Fruit fly (Drosophila melanogaster): ENCODE data around the gene Gagr.
A peak's percentile ranks its signal among the peaks of the same experiment; 100 is the strongest.

Gagr gene

DNA sequence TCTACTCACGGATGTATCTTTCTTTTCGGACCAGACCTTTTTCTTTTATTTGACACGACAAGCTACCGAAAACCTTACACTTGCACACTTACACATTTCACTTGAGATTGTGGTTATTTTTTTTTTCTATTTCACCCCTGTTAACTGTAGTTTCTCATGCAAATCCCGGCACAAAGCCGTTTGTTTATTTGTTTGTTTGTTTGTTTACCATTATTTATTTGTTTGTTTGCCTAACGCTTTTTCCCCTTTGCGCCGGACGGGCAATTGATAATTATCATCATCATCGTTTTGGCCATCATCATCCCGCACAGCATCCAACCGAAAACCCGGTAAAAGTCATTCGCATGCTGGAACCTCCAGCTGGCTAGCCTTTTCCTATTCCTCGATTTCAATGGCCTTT, 36.7 kb downstream of the Gagr start (continued):
- TF ChIP-seq Sox100B (GFP tag; optimal IDR thresholded peaks at IDR 0.05) (peak; percentile 8), CG12071 (GFP tag; optimal IDR thresholded peaks at IDR 0.05) (peak; percentile 26), CG4707 (GFP tag; optimal IDR thresholded peaks at IDR 0.05) (peak; percentile 12), NFAT (GFP tag; IDR thresholded peaks at IDR 0.05) (no peak), ERR (GFP tag; optimal IDR thresholded peaks at IDR 0.05) (no peak), lab (GFP tag; optimal IDR thresholded peaks at IDR 0.05) (peak; percentile 15), lilli (GFP tag; optimal IDR thresholded peaks at IDR 0.05) (no peak), fd64A (GFP tag; optimal IDR thresholded peaks at IDR 0.05) (no peak), NC2β (GFP tag; optimal IDR thresholded peaks at IDR 0.05) (no peak), CTCF (GFP tag; optimal IDR thresholded peaks at IDR 0.05) (no peak), Blimp-1 (GFP tag; optimal IDR thresholded peaks at IDR 0.05) (peak; percentile 32), Max (GFP tag; optimal IDR thresholded peaks at IDR 0.05) (no peak), nau (GFP tag; optimal IDR thresholded peaks at IDR 0.05) (peak; percentile 24), MBD-R2 (GFP tag; IDR thresholded peaks at IDR 0.05) (no peak), CG13624 (GFP tag; optimal IDR thresholded peaks at IDR 0.05) (no peak), CG4424 (GFP tag; optimal IDR thresholded peaks at IDR 0.05) (no peak), trem (tag; optimal IDR thresholded peaks at IDR 0.05) (no peak), sug (tag; optimal IDR thresholded peaks at IDR 0.05) (no peak), slou (GFP tag; optimal IDR thresholded peaks at IDR 0.05) (no peak), CG3281 (GFP tag; optimal IDR thresholded peaks at IDR 0.05) (no peak), CG10321 (GFP tag; IDR thresholded peaks at IDR 0.05) (no peak), CG10654 (GFP tag; optimal IDR thresholded peaks at IDR 0.05) (no peak), CG15073 (GFP tag; optimal IDR thresholded peaks at IDR 0.05) (no peak), crp (GFP tag; optimal IDR thresholded peaks at IDR 0.05) (no peak), ranshi (GFP tag; IDR thresholded peaks at IDR 0.05) (no peak), org-1 (GFP tag; optimal IDR thresholded peaks at IDR 0.05) (no peak), Hand (GFP tag; optimal IDR thresholded peaks at IDR 0.05) (no peak), Hr3 (GFP tag; optimal IDR thresholded peaks at IDR 0.05) (no peak), CG9609 (GFP tag; optimal IDR thresholded peaks at IDR 0.05) (no peak), CG12299 (tag; optimal IDR thresholded peaks at IDR 0.05) (no peak), zen2 (GFP tag; IDR thresholded peaks at IDR 0.05; ENCODE audit: partially characterized antibody) (no peak), cad (GFP tag; optimal IDR thresholded peaks at IDR 0.05) (no peak), wdn (GFP tag; IDR thresholded peaks at IDR 0.05) (no peak), CG6813 (GFP tag; optimal IDR thresholded peaks at IDR 0.05) (peak; percentile 36), dmrt99B (tag; optimal IDR thresholded peaks at IDR 0.05) (peak; percentile 18), YL-1 (GFP tag; optimal IDR thresholded peaks at IDR 0.05) (no peak), CG3065 (GFP tag; optimal IDR thresholded peaks at IDR 0.05) (no peak), CG17568 (GFP tag; optimal IDR thresholded peaks at IDR 0.05) (peak; percentile 27), HLHmδ (GFP tag; optimal IDR thresholded peaks at IDR 0.05) (no peak), Hr78 (GFP tag; optimal IDR thresholded peaks at IDR 0.05) (no peak), CG2120 (GFP tag; optimal IDR thresholded peaks at IDR 0.05) (no peak), Ravus (GFP tag; IDR thresholded peaks at IDR 0.05) (no peak), CG7839 (tag; optimal IDR thresholded peaks at IDR 0.05) (no peak), CG2678 (tag; optimal IDR thresholded peaks at IDR 0.05) (peak; percentile 29), ci (GFP tag; IDR thresholded peaks at IDR 0.05) (0 out of 3 replicates have a peak, but pooled peaks have one; percentile 23), CG7928 (GFP tag; optimal IDR thresholded peaks at IDR 0.05) (no peak), Six4 (GFP tag; optimal IDR thresholded peaks at IDR 0.05) (no peak), CG3726 (GFP tag; IDR thresholded peaks at IDR 0.05) (no peak), BEAF-32 (GFP tag; optimal IDR thresholded peaks at IDR 0.05) (no peak), CG12236 (GFP tag; optimal IDR thresholded peaks at IDR 0.05) (no peak), D (optimal IDR thresholded peaks at IDR 0.05) (no peak), D (GFP tag; optimal IDR thresholded peaks at IDR 0.05) (peak; percentile 32)

All from whole organism, embryonic.